Worm (Caenorhabditis elegans): ENCODE data around the gene M01H9.10.

The M01H9.10 gene

DNA sequence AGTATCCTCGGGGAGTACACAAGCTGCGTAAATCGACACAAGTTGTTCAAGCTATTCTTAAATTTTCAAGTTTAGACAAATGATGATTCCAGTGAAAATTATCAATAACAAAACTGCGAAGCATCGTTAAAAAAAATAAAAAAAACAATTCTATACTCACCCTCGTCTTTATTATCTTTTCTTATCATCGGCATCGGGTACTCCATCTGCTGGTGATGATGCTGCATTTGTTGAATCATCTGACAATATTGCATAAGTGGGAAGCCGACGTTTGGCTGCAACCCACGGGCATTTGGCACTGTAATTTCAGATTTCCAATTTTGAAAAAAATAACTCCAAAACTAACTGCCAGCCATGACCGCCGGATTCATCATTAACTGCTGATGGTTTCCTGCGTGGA lies 1.4 kb upstream of the M01H9.10 start:
- TF ChIP-seq zag-1 (tag; optimal IDR thresholded peaks at IDR 0.05) (no peak), elt-2 (tag; optimal IDR thresholded peaks at IDR 0.05) (peak; percentile 26)

ce11 chrIV:4478612-4479011 lies 1.3 kb downstream of the M01H9.10 start:
- TF ChIP-seq nhr-19 (GFP tag; conservative IDR thresholded peaks at IDR 0.05): peak; percentile 77
- TF ChIP-seq dpl-1 (GFP tag; optimal IDR thresholded peaks at IDR 0.05): no peak
- TF ChIP-seq efl-1 (optimal IDR thresholded peaks at IDR 0.05): no peak
- TF ChIP-seq efl-1 (GFP tag; optimal IDR thresholded peaks at IDR 0.05 in 1 of 2): peak in 1 of 2 experiments; percentile 25
- peak; percentile 9 for TF ChIP-seq nhr-71 (tag; optimal IDR thresholded peaks at IDR 0.05)
- TF ChIP-seq nhr-20 (tag; optimal IDR thresholded peaks at IDR 0.05): peak; percentile 46
- TF ChIP-seq lin-14 (GFP tag; optimal IDR thresholded peaks at IDR 0.05): peak; percentile 20
- TF ChIP-seq snu-23 (GFP tag; optimal IDR thresholded peaks at IDR 0.05): peak; percentile 7
- peak; percentile 45 for TF ChIP-seq nhr-85 (tag)
- no peak for TF ChIP-seq hlh-17 (GFP tag; optimal IDR thresholded peaks at IDR 0.05; ENCODE audit: borderline replicate concordance)
- TF ChIP-seq hlh-4 (tag; optimal IDR thresholded peaks at IDR 0.05): no peak

DNA sequence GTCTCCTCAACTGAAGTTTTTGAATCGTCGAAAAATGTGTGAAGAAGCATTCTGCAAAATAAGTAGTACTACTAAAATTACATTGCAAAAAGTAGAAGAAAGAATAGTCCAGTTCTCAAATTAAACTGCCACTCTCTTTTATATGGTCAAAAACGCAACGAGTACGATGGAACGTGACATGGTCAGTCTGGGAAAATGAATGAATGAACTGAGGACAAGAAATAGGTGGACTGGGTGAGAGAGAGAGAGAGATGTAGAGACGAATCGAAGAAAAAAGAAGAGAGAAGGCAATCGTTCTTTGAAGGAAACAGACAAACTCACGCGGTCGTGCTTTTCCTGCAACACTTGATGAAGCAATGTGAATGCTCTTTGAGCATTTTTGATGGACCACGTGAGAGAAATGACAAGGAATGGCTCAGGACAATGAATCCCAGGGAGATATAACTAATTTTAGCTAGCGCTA lies 2.9 kb downstream of the M01H9.10 start, which contains the start of gene M01H9.3:
TSS of gene M01H9.3 (minus strand) at position 51 of the 463 bp plus-strand sequence.
- TF ChIP-seq mef-2 (tag; optimal IDR thresholded peaks at IDR 0.05): peak; percentile 67
- TF ChIP-seq nhr-76 (tag; optimal IDR thresholded peaks at IDR 0.05): no peak
- TF ChIP-seq snu-23 (GFP tag; optimal IDR thresholded peaks at IDR 0.05): peak; percentile 89
- TF ChIP-seq fos-1 (tag; optimal IDR thresholded peaks at IDR 0.05): no peak
- TF ChIP-seq nhr-28 (tag; optimal IDR thresholded peaks at IDR 0.05): no peak
- TF ChIP-seq tbx-2 (tag; optimal IDR thresholded peaks at IDR 0.05): peak; percentile 82
- no peak for TF ChIP-seq nhr-84 (tag; optimal IDR thresholded peaks at IDR 0.05)
- peak; percentile 65 for TF ChIP-seq elt-2 (tag; optimal IDR thresholded peaks at IDR 0.05)
- TF ChIP-seq alr-1 (tag; optimal IDR thresholded peaks at IDR 0.05; ENCODE audit: borderline replicate concordance): no peak
- TF ChIP-seq mab-9 (GFP tag; IDR thresholded peaks at IDR 0.05): no peak
- no peak for TF ChIP-seq F16B12.6 (tag; optimal IDR thresholded peaks at IDR 0.05)
- TF ChIP-seq pqm-1 (tag; optimal IDR thresholded peaks at IDR 0.05): no peak
- no peak for TF ChIP-seq tlp-1 (tag; optimal IDR thresholded peaks at IDR 0.05)
- TF ChIP-seq ets-5 (GFP tag; IDR thresholded peaks at IDR 0.05): no peak
- TF ChIP-seq hpl-2 (GFP tag; optimal IDR thresholded peaks at IDR 0.05): no peak
- peak; percentile 96 for TF ChIP-seq lin-14 (GFP tag; optimal IDR thresholded peaks at IDR 0.05)
- TF ChIP-seq swsn-7 (tag; optimal IDR thresholded peaks at IDR 0.05): peak; percentile 67
- no peak for TF ChIP-seq egl-27 (tag; optimal IDR thresholded peaks at IDR 0.05)
- no peak for TF ChIP-seq ceh-90 (tag; optimal IDR thresholded peaks at IDR 0.05)
- TF ChIP-seq nhr-85 (tag): peak; percentile 79
- TF ChIP-seq nhr-237 (tag; optimal IDR thresholded peaks at IDR 0.05): no peak
- no peak for TF ChIP-seq sptf-1 (tag; optimal IDR thresholded peaks at IDR 0.05)
- TF ChIP-seq skn-1 (tag; optimal IDR thresholded peaks at IDR 0.05): peak; percentile 21
- TF ChIP-seq sup-37 (GFP tag; optimal IDR thresholded peaks at IDR 0.05): no peak
- TF ChIP-seq unc-130 (tag; optimal IDR thresholded peaks at IDR 0.05): peak; percentile 85
- TF ChIP-seq xbp-1 (tag; optimal IDR thresholded peaks at IDR 0.05): peak; percentile 52
- TF ChIP-seq unc-62 (GFP tag; optimal IDR thresholded peaks at IDR 0.05): no peak
- TF ChIP-seq mdl-1 (tag; optimal IDR thresholded peaks at IDR 0.05): peak in 1 of 2 experiments; percentile 97
- TF ChIP-seq zag-1 (tag; optimal IDR thresholded peaks at IDR 0.05): no peak
- peak; percentile 22 to 54 for TF ChIP-seq efl-1 (optimal IDR thresholded peaks at IDR 0.05)
- peak; percentile 26 to 93 for TF ChIP-seq efl-1 (GFP tag; optimal IDR thresholded peaks at IDR 0.05 in 1 of 2)
- TF ChIP-seq jun-1 (tag; optimal IDR thresholded peaks at IDR 0.05): peak; percentile 30
- no peak for TF ChIP-seq aha-1 (tag; optimal IDR thresholded peaks at IDR 0.05)
- peak; percentile 59 for TF ChIP-seq fkh-8 (tag; optimal IDR thresholded peaks at IDR 0.05)
- TF ChIP-seq C04F5.9 (tag; optimal IDR thresholded peaks at IDR 0.05): no peak
- peak; percentile 48 for TF ChIP-seq lin-39 (tag; optimal IDR thresholded peaks at IDR 0.05)
- TF ChIP-seq ces-1 (GFP tag; optimal IDR thresholded peaks at IDR 0.05): no peak
- TF ChIP-seq pag-3 (tag; optimal IDR thresholded peaks at IDR 0.05; ENCODE audit: borderline replicate concordance, insufficient read depth): no peak
- TF ChIP-seq Y116A8C.19 (tag; optimal IDR thresholded peaks at IDR 0.05; ENCODE audit: borderline replicate concordance): no peak
- TF ChIP-seq ceh-8 (GFP tag; optimal IDR thresholded peaks at IDR 0.05): no peak
- no peak for TF ChIP-seq unc-98 (GFP tag; IDR thresholded peaks at IDR 0.05)
- TF ChIP-seq lir-3 (tag; optimal IDR thresholded peaks at IDR 0.05; ENCODE audit: poor library complexity): peak; percentile 78
- TF ChIP-seq nhr-19 (GFP tag; conservative IDR thresholded peaks at IDR 0.05): peak; percentile 98
